Worm (Caenorhabditis elegans) whole organism, young adult: ENCODE measurements around the gene sra-26.

Experiments used
- B0019.2 ChIP-seq: fragments of 200-800 bp; sonication (Bioruptor generic); conservative IDR thresholded peaks from 2 replicates; pipeline ENCODE4 v1.3.6; 2022; ENCODE audit warnings: missing genetic modification reagents, missing genetic modification characterization, missing compliant biosample characterization
- F37B4.10 ChIP-seq: fragments of 200-800 bp; sonication (Bioruptor generic); IDR thresholded peaks from 2 replicates; pipeline ENCODE4 v1.3.6; 2022; ENCODE audit warnings: missing genetic modification characterization, missing compliant biosample characterization
- F57A8.1 ChIP-seq: fragments of 200-800 bp; sonication (Bioruptor generic); optimal IDR thresholded peaks from 2 replicates; lab custom pipeline; 2018; ENCODE audit warnings: mild to moderate bottlenecking, missing genetic modification characterization, moderate library complexity, missing compliant biosample characterization
- Y53G8AR.9 ChIP-seq: fragments of 200-800 bp; sonication (Bioruptor generic); conservative IDR thresholded peaks from 2 replicates; pipeline ENCODE4 v1.3.6; 2022; ENCODE audit warnings: missing genetic modification reagents, missing genetic modification characterization, missing compliant biosample characterization
- akir-1 ChIP-seq: fragments of 200-800 bp; sonication (Bioruptor generic); optimal IDR thresholded peaks from 2 replicates; lab custom pipeline; 2018; ENCODE audit warnings: mild to moderate bottlenecking, missing genetic modification characterization, moderate library complexity, missing compliant biosample characterization
- atf-7 ChIP-seq: sonication (generic microtip); optimal IDR thresholded peaks from 2 replicates; lab custom pipeline; 2017; ENCODE audit warnings: mild to moderate bottlenecking, missing genetic modification characterization, missing compliant biosample characterization
- athp-1 ChIP-seq: sonication (generic microtip); optimal IDR thresholded peaks from 2 replicates; lab custom pipeline; 2017; ENCODE audit warnings: mild to moderate bottlenecking, missing genetic modification characterization, missing compliant biosample characterization
- attf-5 ChIP-seq: fragments of 200-800 bp; sonication (Bioruptor generic); optimal IDR thresholded peaks from 2 replicates; lab custom pipeline; 2018; ENCODE audit warnings: mild to moderate bottlenecking, missing genetic modification characterization, missing compliant biosample characterization
- cebp-1 ChIP-seq, 2 experiments: fragments of 200-800 bp in 1 of 2; sonication (Bioruptor generic) in 1 of 2; sonication (generic microtip) in 1 of 2; IDR thresholded peaks in 1 of 2; optimal IDR thresholded peaks in 1 of 2; 2 replicates each; pipeline versions ENCODE4 v1.3.6 to Lab custom; 2017 to 2022; ENCODE audit warnings: missing compliant biosample characterization in 2 of 2, missing genetic modification characterization in 2 of 2, mild to moderate bottlenecking in 1 of 2, missing genetic modification reagents in 1 of 2, moderate library complexity in 1 of 2
- ceh-100 ChIP-seq: fragments of 200-800 bp; sonication (Bioruptor generic); IDR thresholded peaks from 2 replicates; pipeline ENCODE4 v1.3.6; 2022; ENCODE audit warnings: missing genetic modification reagents, missing genetic modification characterization, missing compliant biosample characterization
- ceh-40 ChIP-seq: fragments of 200-800 bp; sonication (Bioruptor generic); IDR thresholded peaks from 2 replicates; pipeline ENCODE4 v1.3.6; 2022; ENCODE audit warnings: missing genetic modification characterization, missing compliant biosample characterization
- dox-1 ChIP-seq: fragments of 200-800 bp; sonication (Bioruptor generic); IDR thresholded peaks from 2 replicates; pipeline ENCODE4 v1.3.6; 2022; ENCODE audit warnings: missing genetic modification reagents, missing genetic modification characterization, missing compliant biosample characterization
- egrh-3 ChIP-seq: fragments of 200-800 bp; sonication (Bioruptor generic); IDR thresholded peaks from 2 replicates; pipeline ENCODE4 v1.3.6; 2022; ENCODE audit warnings: missing genetic modification reagents, missing genetic modification characterization, missing compliant biosample characterization
- ekl-4 ChIP-seq: fragments of 200-800 bp; sonication (Bioruptor generic); IDR thresholded peaks from 2 replicates; pipeline ENCODE4 v1.3.6; 2022; ENCODE audit warnings: missing genetic modification reagents, missing genetic modification characterization, missing compliant biosample characterization
- ets-4 ChIP-seq: fragments of 200-800 bp; sonication (Bioruptor generic); optimal IDR thresholded peaks from 2 replicates; lab custom pipeline; 2018; ENCODE audit warnings: mild to moderate bottlenecking, missing genetic modification characterization, missing compliant biosample characterization
- hmg-1.2 ChIP-seq: fragments of 200-800 bp; sonication (Bioruptor generic); IDR thresholded peaks from 2 replicates; pipeline ENCODE4 v1.3.6; 2022; ENCODE audit warnings: missing genetic modification reagents, missing genetic modification characterization, missing compliant biosample characterization
- hrde-1 ChIP-seq: sonication (generic microtip); optimal IDR thresholded peaks from 2 replicates; lab custom pipeline; 2016; ENCODE audit warnings: missing genetic modification characterization, mild to moderate bottlenecking, missing compliant biosample characterization, moderate library complexity, missing genotype, missing genetic modification reagents, borderline replicate concordance
- let-607 ChIP-seq, 2 experiments: fragments of 200-800 bp in 1 of 2; sonication (Bioruptor generic) in 1 of 2; sonication (generic microtip) in 1 of 2; optimal IDR thresholded peaks; 2 replicates each; lab custom pipeline; 2016 to 2018; ENCODE audit warnings: mild to moderate bottlenecking in 2 of 2, missing compliant biosample characterization in 2 of 2, missing genetic modification characterization in 2 of 2, moderate library complexity in 2 of 2, missing genotype in 1 of 2
- nfya-1 ChIP-seq: sonication (generic microtip); optimal IDR thresholded peaks from 2 replicates; lab custom pipeline; 2017; ENCODE audit warnings: antibody characterized with exemption, missing compliant biosample characterization, missing genetic modification characterization, borderline replicate concordance; ENCODE audit not compliant: insufficient read depth
- nfya-2 ChIP-seq: fragments of 200-800 bp; sonication (Bioruptor generic); IDR thresholded peaks from 2 replicates; pipeline ENCODE4 v1.3.6; 2022; ENCODE audit warnings: missing genetic modification reagents, missing genetic modification characterization, missing compliant biosample characterization
- nhr-80 ChIP-seq: sonication (generic microtip); optimal IDR thresholded peaks from 2 replicates; lab custom pipeline; 2016; ENCODE audit warnings: missing genetic modification characterization, missing compliant biosample characterization
- pbrm-1 ChIP-seq: fragments of 200-800 bp; sonication (Bioruptor generic); IDR thresholded peaks from 2 replicates; pipeline ENCODE4 v1.3.6; 2022; ENCODE audit warnings: missing genetic modification reagents, missing genetic modification characterization, missing compliant biosample characterization
- sdz-38 ChIP-seq: sonication (generic microtip); optimal IDR thresholded peaks from 2 replicates; lab custom pipeline; 2016; ENCODE audit warnings: missing genotype, missing genetic modification characterization, missing compliant biosample characterization
- sea-2 ChIP-seq: fragments of 200-800 bp; sonication (Bioruptor generic); IDR thresholded peaks from 2 replicates; pipeline ENCODE4 v1.3.6; 2022; ENCODE audit warnings: missing genetic modification characterization, missing compliant biosample characterization
- snpc-1.1 ChIP-seq: sonication (generic microtip); optimal IDR thresholded peaks from 2 replicates; lab custom pipeline; 2017; ENCODE audit warnings: missing genetic modification characterization, mild to moderate bottlenecking, missing compliant biosample characterization, antibody characterized with exemption, moderate library complexity, missing genotype, missing genetic modification reagents; ENCODE audit not compliant: insufficient read depth
- snpc-4 ChIP-seq, 5 experiments: fragments of 150-350 bp in 1 of 5; sonication (generic microtip) in 4 of 5; optimal IDR thresholded peaks; 2 replicates each; lab custom pipeline; 2014 to 2018; ENCODE audit warnings: missing genetic modification characterization in 5 of 5, missing biosample characterization in 3 of 5, antibody characterized with exemption in 2 of 5, mild to moderate bottlenecking in 2 of 5, missing compliant biosample characterization in 2 of 5, missing genotype in 2 of 5, moderate library complexity in 2 of 5, missing genetic modification reagents in 1 of 5
- zfh-2 ChIP-seq: fragments of 200-800 bp; sonication (Bioruptor generic); conservative IDR thresholded peaks from 2 replicates; pipeline ENCODE4 v1.3.6; 2022; ENCODE audit warnings: missing genetic modification reagents, missing genetic modification characterization, missing compliant biosample characterization
- ztf-18 ChIP-seq: sonication (generic microtip); optimal IDR thresholded peaks from 2 replicates; lab custom pipeline; 2016; ENCODE audit warnings: missing genotype, mild to moderate bottlenecking, missing genetic modification characterization, missing compliant biosample characterization
- ztf-22 ChIP-seq: fragments of 200-800 bp; sonication (Bioruptor generic); optimal IDR thresholded peaks from 2 replicates; lab custom pipeline; 2018; ENCODE audit warnings: mild to moderate bottlenecking, missing genetic modification characterization, moderate library complexity, missing compliant biosample characterization

The sra-26 gene

DNA sequence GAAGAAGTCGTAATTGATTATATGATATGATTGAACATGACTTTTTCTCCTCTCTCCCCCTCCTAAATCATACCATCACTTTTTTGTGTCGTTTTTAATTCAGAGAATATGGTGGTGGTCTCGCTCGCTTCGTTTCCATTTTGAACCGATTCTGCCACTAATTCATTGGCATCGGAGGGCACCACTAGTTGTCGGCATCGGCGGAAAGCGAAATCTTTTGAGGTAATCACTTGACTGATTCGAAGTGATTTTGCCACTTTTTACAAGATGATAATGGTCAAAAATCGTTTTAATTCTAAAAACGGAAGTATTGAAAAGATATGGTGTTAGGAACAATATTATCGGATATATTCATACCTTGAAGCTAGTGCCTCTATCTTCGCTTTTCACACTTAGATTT is 34.8 kb downstream of the sra-26 start, which contains the start of gene klf-3:
Gene klf-3, plus strand, starts transcription at position 109 of the 400 bp plus-strand sequence.
- TF ChIP-seq ekl-4 (no peak), F57A8.1 (GFP tag; lab: Kevin White, UChicago) (no peak), hmg-1.2 (GFP tag; lab: Robert Waterston, UW) (no peak), atf-7 (tag; lab: Kevin White, UChicago) (no peak), snpc-1.1 (tag; lab: Kevin White, UChicago) (no peak), egrh-3 (GFP tag; lab: Robert Waterston, UW) (no peak), athp-1 (tag; lab: Kevin White, UChicago) (no peak), sea-2 (GFP tag; lab: Robert Waterston, UW) (no peak), ztf-18 (tag; lab: Kevin White, UChicago) (no peak), cebp-1 (GFP tag; IDR thresholded peaks at IDR 0.05; lab: Robert Waterston, UW) (no peak), cebp-1 (tag; optimal IDR thresholded peaks at IDR 0.05; lab: Kevin White, UChicago) (no peak), snpc-4 (GFP tag; optimal IDR thresholded peaks at IDR 0.05; lab: Kevin White, UChicago) (no peak), snpc-4 (tag; optimal IDR thresholded peaks at IDR 0.05; lab: Kevin White, UChicago) (no peak), nfya-2 (GFP tag; lab: Robert Waterston, UW) (no peak)
- TF ChIP-seq, all 124 proteins: peak for 0

- no peak for TF ChIP-seq akir-1 (GFP tag; lab: Kevin White, UChicago)
- peak; percentile 56 for TF ChIP-seq nhr-80 (tag; lab: Kevin White, UChicago)
These were observed 35.5 kb downstream of the sra-26 start for ce11 chrII:6616135-6616534.

ce11 chrII:6615232-6616029 is 36.2 kb downstream of the sra-26 start:
- no peak for TF ChIP-seq nfya-1
- TF ChIP-seq let-607 (tag; optimal IDR thresholded peaks at IDR 0.05; lab: Kevin White, UChicago): no peak
- TF ChIP-seq atf-7 (tag; lab: Kevin White, UChicago): peak; percentile 38
- no peak for TF ChIP-seq B0019.2 (GFP tag; lab: Robert Waterston, UW)
- TF ChIP-seq ets-4 (GFP tag; lab: Kevin White, UChicago): peak; percentile 34
- peak; percentile 59 for TF ChIP-seq dox-1 (GFP tag; lab: Robert Waterston, UW)
- TF ChIP-seq ceh-100: no peak
- no peak for TF ChIP-seq F37B4.10 (GFP tag; lab: Robert Waterston, UW)
- TF ChIP-seq Y53G8AR.9 (GFP tag; lab: Robert Waterston, UW): no peak
- peak; percentile 94 for TF ChIP-seq nhr-80 (tag; lab: Kevin White, UChicago)
- no peak for TF ChIP-seq hrde-1

DNA sequence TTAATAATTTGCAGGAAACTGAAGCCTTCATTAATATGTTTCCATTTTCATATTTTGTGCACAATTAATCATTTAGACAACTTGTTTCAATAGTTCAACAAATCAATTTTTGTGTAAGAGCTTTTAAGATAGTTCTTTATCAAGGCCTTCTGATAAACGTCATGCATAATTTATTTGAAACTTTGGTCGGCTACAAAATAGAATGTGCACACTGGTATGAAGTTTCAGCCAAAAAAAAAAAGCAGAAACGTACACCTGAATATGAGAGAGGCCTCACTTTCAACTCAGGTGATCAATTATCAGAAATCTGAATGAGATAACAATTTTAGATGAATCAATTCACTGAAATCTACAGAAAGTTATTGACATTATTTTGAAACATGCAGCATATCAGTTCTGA is 37.1 kb downstream of the sra-26 start:
- TF ChIP-seq zfh-2 (GFP tag; lab: Robert Waterston, UW) (no peak), attf-5 (GFP tag; lab: Kevin White, UChicago) (no peak), nhr-80 (tag; lab: Kevin White, UChicago) (peak; percentile 31), sdz-38 (tag; lab: Kevin White, UChicago) (no peak), pbrm-1 (no peak), ceh-40 (GFP tag; lab: Robert Waterston, UW) (no peak)

- no peak for TF ChIP-seq ztf-22 (GFP tag; lab: Kevin White, UChicago)
- TF ChIP-seq nhr-80 (tag; lab: Kevin White, UChicago): peak; percentile 74
These were observed 39.1 kb downstream of the sra-26 start for ce11 chrII:6612544-6612943.
